Fruit fly (Drosophila melanogaster): ENCODE data around the gene CG15771.
A peak's percentile ranks its signal among the peaks of the same experiment; 100 is the strongest.

- peak; percentile 52 for TF ChIP-seq sage (GFP tag; optimal IDR thresholded peaks at IDR 0.05)
- TF ChIP-seq CG32264 (GFP tag; optimal IDR thresholded peaks at IDR 0.05), result no peak
- TF ChIP-seq br (GFP tag; optimal IDR thresholded peaks at IDR 0.05), result peak; percentile 39
- TF ChIP-seq h (GFP tag; optimal IDR thresholded peaks at IDR 0.05), result peak; percentile 70
- no peak for TF ChIP-seq Hr83 (GFP tag; optimal IDR thresholded peaks at IDR 0.05; ENCODE audit: poor library complexity, severe bottlenecking)
- peak; percentile 67 for TF ChIP-seq fru (GFP tag; optimal IDR thresholded peaks at IDR 0.05)
- TF ChIP-seq Rel (GFP tag; optimal IDR thresholded peaks at IDR 0.05), result no peak
- peak; percentile 67 for TF ChIP-seq Rel (tag; optimal IDR thresholded peaks at IDR 0.05)
- TF ChIP-seq psq (GFP tag; optimal IDR thresholded peaks at IDR 0.05), result peak; percentile 55
- TF ChIP-seq CrebA (GFP tag; optimal IDR thresholded peaks at IDR 0.05; ENCODE audit: borderline replicate concordance), result no peak
- TF ChIP-seq usp (GFP tag; optimal IDR thresholded peaks at IDR 0.05), result no peak
- TF ChIP-seq Hnf4 (GFP tag; optimal IDR thresholded peaks at IDR 0.05), result peak; percentile 55
- no peak for TF ChIP-seq lola (GFP tag; optimal IDR thresholded peaks at IDR 0.05)
- no peak for TF ChIP-seq woc (GFP tag; optimal IDR thresholded peaks at IDR 0.05)
Measured at dm6 chrX:5718476-5719012, 36.8 kb upstream of the CG15771 start.

Measured in whole organism, wandering third instar larva.